Fruit fly (Drosophila melanogaster) whole organism, embryonic: ENCODE data around the gene CG5644.
A peak's percentile ranks its signal among the peaks of the same experiment; 100 is the strongest.

Experiments used
- Aef1 ChIP-seq: fragments of 200-800 bp; sonication (Bioruptor generic); IDR thresholded peaks from 3 replicates; pipeline ENCODE4 v1.3.6; 2022; ENCODE audit warnings: missing biosample characterization, missing genetic modification characterization
- Atf3 ChIP-seq: fragments of 200-800 bp; sonication (Bioruptor generic); optimal IDR thresholded peaks from 3 replicates; lab custom pipeline; 2016; ENCODE audit warnings: missing biosample characterization, missing genetic modification characterization
- BEAF-32 ChIP-seq: fragments of 200-800 bp; sonication (Bioruptor generic); optimal IDR thresholded peaks from 3 replicates; lab custom pipeline; 2017; ENCODE audit warnings: missing biosample characterization, missing genetic modification characterization, mild to moderate bottlenecking, moderate library complexity, missing genetic modification reagents
- CG10209 ChIP-seq: fragments of 200-800 bp; sonication (Bioruptor generic); optimal IDR thresholded peaks from 3 replicates; lab custom pipeline; 2017; ENCODE audit warnings: missing biosample characterization, mild to moderate bottlenecking, missing genetic modification characterization, missing genetic modification reagents
- CG11456 ChIP-seq: fragments of 200-800 bp; sonication (Bioruptor generic); IDR thresholded peaks from 3 replicates; pipeline ENCODE4 v1.3.6; 2022; ENCODE audit warnings: missing biosample characterization, missing genetic modification characterization
- CG12744 ChIP-seq: fragments of 200-800 bp; sonication (Bioruptor generic); optimal IDR thresholded peaks from 2 replicates; lab custom pipeline; 2016; ENCODE audit warnings: missing biosample characterization, missing genetic modification characterization
- CG1603 ChIP-seq: fragments of 200-800 bp; sonication (Bioruptor generic); optimal IDR thresholded peaks from 2 replicates; lab custom pipeline; 2019; ENCODE audit warnings: missing biosample characterization, mild to moderate bottlenecking, missing genetic modification characterization, moderate library complexity
- CG17186 ChIP-seq: fragments of 200-800 bp; sonication (Bioruptor generic); optimal IDR thresholded peaks from 3 replicates; lab custom pipeline; 2017; ENCODE audit warnings: missing biosample characterization, missing genetic modification reagents, missing genetic modification characterization
- CG17612 ChIP-seq: fragments of 200-800 bp; sonication (Bioruptor generic); IDR thresholded peaks from 2 replicates; pipeline ENCODE4 v1.3.6; 2022; ENCODE audit warnings: missing biosample characterization, missing genetic modification characterization
- CG17802 ChIP-seq: fragments of 200-800 bp; sonication (Bioruptor generic); optimal IDR thresholded peaks from 2 replicates; lab custom pipeline; 2018; ENCODE audit warnings: missing biosample characterization, mild to moderate bottlenecking, missing genetic modification characterization, moderate library complexity
- CG5180 ChIP-seq: fragments of 200-800 bp; sonication (Bioruptor generic); optimal IDR thresholded peaks from 3 replicates; lab custom pipeline; 2017; ENCODE audit warnings: missing biosample characterization, missing genetic modification characterization, mild to moderate bottlenecking, moderate library complexity, missing genetic modification reagents
- CG7839 ChIP-seq: fragments of 200-800 bp; sonication (Bioruptor generic); optimal IDR thresholded peaks from 3 replicates; lab custom pipeline; 2018; ENCODE audit warnings: missing biosample characterization, mild to moderate bottlenecking, missing genetic modification characterization, moderate library complexity
- CG9215 ChIP-seq: fragments of 200-800 bp; sonication (Bioruptor generic); IDR thresholded peaks from 2 replicates; pipeline ENCODE4 v1.3.6; 2022; ENCODE audit warnings: missing biosample characterization, missing genetic modification characterization
- CG9727 ChIP-seq: fragments of 200-800 bp; sonication (Bioruptor generic); optimal IDR thresholded peaks from 3 replicates; lab custom pipeline; 2017; ENCODE audit warnings: missing biosample characterization, mild to moderate bottlenecking, missing genetic modification characterization
- CG9797 ChIP-seq: fragments of 200-800 bp; sonication (Bioruptor generic); optimal IDR thresholded peaks from 3 replicates; lab custom pipeline; 2018; ENCODE audit warnings: missing biosample characterization, mild to moderate bottlenecking, missing genetic modification characterization
- Doc3 ChIP-seq: fragments of 200-800 bp; sonication (Bioruptor generic); IDR thresholded peaks from 3 replicates; pipeline ENCODE4 v1.3.6; 2022; ENCODE audit warnings: missing biosample characterization, missing genetic modification characterization; ENCODE audit not compliant: partially characterized antibody
- Dref ChIP-seq: fragments of 200-800 bp; sonication (Bioruptor generic); IDR thresholded peaks from 2 replicates; pipeline ENCODE4 v1.3.6; 2022; ENCODE audit warnings: missing biosample characterization, missing genetic modification characterization
- E2f2 ChIP-seq: fragments of 200-800 bp; sonication (Bioruptor generic); IDR thresholded peaks from 2 replicates; pipeline ENCODE4 v1.3.6; 2022; ENCODE audit warnings: missing biosample characterization, missing genetic modification characterization
- Ets97D ChIP-seq: fragments of 200-800 bp; sonication (Bioruptor generic); optimal IDR thresholded peaks from 3 replicates; lab custom pipeline; 2016; ENCODE audit warnings: missing biosample characterization, missing genetic modification characterization
- Fer2 ChIP-seq: fragments of 200-800 bp; sonication (Bioruptor generic); optimal IDR thresholded peaks from 2 replicates; lab custom pipeline; 2018; ENCODE audit warnings: missing biosample characterization, mild to moderate bottlenecking, missing genetic modification characterization, moderate library complexity
- H2.0 ChIP-seq: fragments of 200-800 bp; sonication (Bioruptor generic); IDR thresholded peaks from 2 replicates; pipeline ENCODE4 v1.3.6; 2022; ENCODE audit warnings: missing biosample characterization, missing genetic modification characterization
- Lpt ChIP-seq: fragments of >200 bp; optimal IDR thresholded peaks from 2 replicates; lab custom pipeline; 2018; ENCODE audit warnings: missing biosample characterization, missing genetic modification characterization
- Max ChIP-seq: fragments of 200-800 bp; sonication (Bioruptor generic); optimal IDR thresholded peaks from 2 replicates; lab custom pipeline; 2016; ENCODE audit warnings: missing biosample characterization, mild to moderate bottlenecking, missing genetic modification characterization
- NFAT ChIP-seq: fragments of 200-800 bp; sonication (Bioruptor generic); IDR thresholded peaks from 2 replicates; pipeline ENCODE4 v1.3.6; 2022; ENCODE audit warnings: missing biosample characterization, missing genetic modification characterization
- Ptx1 ChIP-seq: fragments of 200-800 bp; sonication (Bioruptor generic); IDR thresholded peaks from 2 replicates; pipeline ENCODE4 v1.3.6; 2022; ENCODE audit warnings: missing biosample characterization, missing genetic modification characterization
- Spps ChIP-seq: fragments of 200-800 bp; sonication (Bioruptor generic); optimal IDR thresholded peaks from 2 replicates; lab custom pipeline; 2018; ENCODE audit warnings: missing biosample characterization, mild to moderate bottlenecking, missing genetic modification characterization
- ara ChIP-seq: fragments of 200-800 bp; sonication (Bioruptor generic); IDR thresholded peaks from 2 replicates; pipeline ENCODE4 v1.3.6; 2022; ENCODE audit warnings: missing biosample characterization, missing genetic modification characterization
- ash1 ChIP-seq: fragments of 200-800 bp; sonication (Bioruptor generic); optimal IDR thresholded peaks from 2 replicates; lab custom pipeline; 2018; ENCODE audit warnings: missing biosample characterization, mild to moderate bottlenecking, missing genetic modification characterization
- bbx ChIP-seq: fragments of 200-800 bp; sonication (Bioruptor generic); IDR thresholded peaks from 2 replicates; pipeline ENCODE4 v1.3.6; 2022; ENCODE audit warnings: missing biosample characterization, missing genetic modification characterization; ENCODE audit not compliant: partially characterized antibody
- bigmax ChIP-seq: fragments of 200-800 bp; sonication (Bioruptor generic); optimal IDR thresholded peaks from 2 replicates; lab custom pipeline; 2018; ENCODE audit warnings: missing biosample characterization, mild to moderate bottlenecking, missing genetic modification characterization
- btn ChIP-seq: fragments of 200-800 bp; sonication (Bioruptor generic); optimal IDR thresholded peaks from 2 replicates; lab custom pipeline; 2016; ENCODE audit warnings: missing biosample characterization, missing genetic modification characterization
- caup ChIP-seq: fragments of 200-800 bp; sonication (Bioruptor generic); optimal IDR thresholded peaks from 3 replicates; lab custom pipeline; 2017; ENCODE audit warnings: missing biosample characterization, mild to moderate bottlenecking, missing genetic modification characterization, moderate library complexity; ENCODE audit not compliant: severe bottlenecking
- dysf ChIP-seq: fragments of 200-800 bp; sonication (Bioruptor generic); IDR thresholded peaks from 3 replicates; pipeline ENCODE4 v1.3.6; 2022; ENCODE audit warnings: missing biosample characterization, missing genetic modification characterization
- ftz-f1 ChIP-seq: fragments of 200-800 bp; sonication (Bioruptor generic); optimal IDR thresholded peaks from 2 replicates; lab custom pipeline; 2016; ENCODE audit warnings: missing biosample characterization, missing genetic modification characterization
- gce ChIP-seq: fragments of 200-800 bp; sonication (Bioruptor generic); IDR thresholded peaks from 3 replicates; pipeline ENCODE4 v1.3.6; 2022; ENCODE audit warnings: missing biosample characterization, missing genetic modification characterization
- her ChIP-seq: fragments of 200-800 bp; sonication (Bioruptor generic); optimal IDR thresholded peaks from 2 replicates; lab custom pipeline; 2016; ENCODE audit warnings: missing biosample characterization, missing genetic modification characterization
- insv ChIP-seq, 2 experiments: fragments of 200-800 bp; sonication (Bioruptor generic); optimal IDR thresholded peaks; 3 replicates each; lab custom pipeline; 2016 to 2018; ENCODE audit warnings: missing biosample characterization in 2 of 2, missing genetic modification characterization in 2 of 2
- ken ChIP-seq: fragments of 200-800 bp; sonication (Bioruptor generic); IDR thresholded peaks from 3 replicates; pipeline ENCODE4 v1.3.6; 2022; ENCODE audit warnings: missing biosample characterization, missing genetic modification characterization
- lola ChIP-seq, 3 experiments: fragments of >200 bp in 2 of 3; fragments of 200-800 bp in 1 of 3; sonication (Bioruptor generic) in 1 of 3; optimal IDR thresholded peaks; 2 replicates each; lab custom pipeline; 2017 to 2019; ENCODE audit warnings: missing biosample characterization in 3 of 3, missing genetic modification characterization in 3 of 3, mild to moderate bottlenecking in 1 of 3, moderate library complexity in 1 of 3
- nom ChIP-seq: fragments of 200-800 bp; sonication (Bioruptor generic); optimal IDR thresholded peaks from 2 replicates; lab custom pipeline; 2017; ENCODE audit warnings: missing biosample characterization, missing genetic modification characterization, mild to moderate bottlenecking, moderate library complexity, missing genetic modification reagents
- otp ChIP-seq: fragments of 200-800 bp; sonication (Bioruptor generic); IDR thresholded peaks from 3 replicates; pipeline ENCODE4, ENCODE4 v1.3.6; 2022; ENCODE audit warnings: missing biosample characterization, missing genetic modification characterization
- pho ChIP-seq: fragments of 200-800 bp; sonication (Bioruptor generic); optimal IDR thresholded peaks from 2 replicates; lab custom pipeline; 2016; ENCODE audit warnings: missing biosample characterization, missing genetic modification characterization
- prd ChIP-seq, 3 experiments: fragments of >200 bp in 2 of 3; fragments of 200-800 bp in 1 of 3; sonication (Bioruptor generic) in 1 of 3; optimal IDR thresholded peaks in 2 of 3; IDR thresholded peaks in 1 of 3; 2 replicates in 2 of 3; 3 replicates in 1 of 3; pipeline versions ENCODE4 v1.3.6 to Lab custom; 2017 to 2022; ENCODE audit warnings: missing biosample characterization in 1 of 3, missing genetic modification characterization in 1 of 3
- repo ChIP-seq: fragments of 200-800 bp; sonication (Bioruptor generic); optimal IDR thresholded peaks from 2 replicates; lab custom pipeline; 2016; ENCODE audit warnings: missing biosample characterization, missing genetic modification characterization
- sd ChIP-seq: fragments of 200-800 bp; sonication (Bioruptor generic); optimal IDR thresholded peaks from 3 replicates; lab custom pipeline; 2018; ENCODE audit warnings: missing biosample characterization, mild to moderate bottlenecking, missing genetic modification characterization, moderate library complexity
- so ChIP-seq: fragments of 200-800 bp; sonication (Bioruptor generic); IDR thresholded peaks from 3 replicates; pipeline ENCODE4 v1.3.6; 2022; ENCODE audit warnings: missing biosample characterization, missing genetic modification characterization
- sob ChIP-seq: fragments of 200-800 bp; sonication (Bioruptor generic); IDR thresholded peaks from 2 replicates; pipeline ENCODE4 v1.3.6; 2022; ENCODE audit warnings: missing biosample characterization, missing genetic modification characterization
- vvl ChIP-seq: fragments of 200-800 bp; sonication (Bioruptor generic); IDR thresholded peaks from 2 replicates; pipeline ENCODE4 v1.3.6; 2022; ENCODE audit warnings: missing biosample characterization, missing genetic modification characterization
- z ChIP-seq: fragments of 200-800 bp; sonication (Bioruptor generic); IDR thresholded peaks from 3 replicates; pipeline ENCODE4 v1.3.6; 2022; ENCODE audit warnings: missing biosample characterization, missing genetic modification characterization
- zen ChIP-seq: fragments of 200-800 bp; sonication (Bioruptor generic); optimal IDR thresholded peaks from 3 replicates; lab custom pipeline; 2018; ENCODE audit warnings: missing biosample characterization, mild to moderate bottlenecking, missing genetic modification characterization, moderate library complexity

The CG5644 gene

DNA sequence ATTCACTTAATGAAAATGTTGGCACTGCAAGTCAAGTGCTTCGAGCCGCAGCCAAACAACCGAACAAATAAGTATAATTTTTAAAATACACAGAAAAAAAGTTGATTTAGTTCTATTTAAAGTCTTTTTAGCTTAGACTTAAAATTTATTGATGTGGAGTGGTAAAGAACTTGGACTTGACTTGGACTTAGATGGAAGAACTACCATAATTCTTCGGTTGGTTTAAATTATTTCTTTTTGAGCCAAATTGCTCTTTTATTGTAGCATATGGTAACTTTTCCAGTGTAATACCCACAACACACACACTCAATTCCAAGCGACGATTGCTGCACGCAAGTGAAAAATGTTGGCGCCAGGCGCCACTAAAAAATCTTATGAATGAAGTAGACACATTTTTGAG lies 48.4 kb upstream of the CG5644 start (continued):
- TF ChIP-seq so (0 out of 3 replicates have a peak, but pooled peaks have one; percentile 10), CG10209 (GFP tag; lab: Kevin White, UChicago) (peak; percentile 31), CG1603 (tag; lab: Kevin White, UChicago) (peak; percentile 57), otp (GFP tag; lab: Robert Waterston, UW) (0 out of 3 replicates have a peak, but pooled peaks have one; percentile 13), ftz-f1 (GFP tag; lab: Kevin White, UChicago) (no peak), CG7839 (tag; lab: Kevin White, UChicago) (peak; percentile 59), Fer2 (no peak), Aef1 (no peak), CG9797 (no peak), prd (optimal IDR thresholded peaks at IDR 0.05; lab: Kevin White, UChicago) (no peak), prd (GFP tag; IDR thresholded peaks at IDR 0.05; lab: Robert Waterston, UW) (peak; percentile 61; the same call in 2 of the 3 replicates), dysf (GFP tag; lab: Robert Waterston, UW) (0 out of 3 replicates have a peak, but pooled peaks have one; percentile 10), her (GFP tag; lab: Kevin White, UChicago) (no peak), vvl (GFP tag; lab: Robert Waterston, UW) (peak; percentile 22; the same call in 1 of the 2 replicates), nom (GFP tag; lab: Kevin White, UChicago) (no peak), bigmax (GFP tag; lab: Kevin White, UChicago) (no peak), Spps (tag; lab: Kevin White, UChicago) (peak; percentile 26), CG17802 (no peak), lola (GFP tag; optimal IDR thresholded peaks at IDR 0.05; lab: Kevin White, UChicago) (peak in 1 of 3 experiments; percentile 76), CG12744 (GFP tag; lab: Kevin White, UChicago) (no peak), sd (tag; lab: Kevin White, UChicago) (no peak), Dref (no peak), Max (no peak), insv (GFP tag; optimal IDR thresholded peaks at IDR 0.05; lab: Kevin White, UChicago) (no peak), ken (GFP tag; lab: Robert Waterston, UW) (no peak), CG5180 (GFP tag; lab: Kevin White, UChicago) (no peak), caup (GFP tag; lab: Kevin White, UChicago) (no peak), CG11456 (GFP tag; lab: Robert Waterston, UW) (no peak), Ets97D (no peak), E2f2 (GFP tag; lab: Robert Waterston, UW) (peak; percentile 34; the same call in 1 of the 2 replicates), Lpt (GFP tag; lab: Kevin White, UChicago) (no peak), gce (no peak), CG17186 (no peak), CG17612 (GFP tag; lab: Robert Waterston, UW) (no peak), Atf3 (GFP tag; lab: Kevin White, UChicago) (peak; percentile 56), pho (GFP tag; lab: Kevin White, UChicago) (no peak), Doc3 (no peak), BEAF-32 (GFP tag; lab: Kevin White, UChicago) (no peak), btn (no peak), CG9727 (GFP tag; lab: Kevin White, UChicago) (peak; percentile 67), ash1 (GFP tag; lab: Kevin White, UChicago) (no peak), bbx (GFP tag; lab: Robert Waterston, UW) (no peak), repo (GFP tag; lab: Kevin White, UChicago) (no peak), NFAT (GFP tag; lab: Robert Waterston, UW) (no peak), sob (GFP tag; lab: Robert Waterston, UW) (no peak), Ptx1 (GFP tag; lab: Robert Waterston, UW) (peak; percentile 49; the same call in 1 of the 2 replicates), ara (no peak), zen (tag; lab: Kevin White, UChicago) (peak; percentile 61), CG9215 (GFP tag; lab: Robert Waterston, UW) (no peak), H2.0 (GFP tag; lab: Robert Waterston, UW) (no peak), z (GFP tag; lab: Robert Waterston, UW) (no peak)
